Worm (Caenorhabditis elegans): Measurements from ENCODE around the gene zim-3.

The zim-3 gene

DNA sequence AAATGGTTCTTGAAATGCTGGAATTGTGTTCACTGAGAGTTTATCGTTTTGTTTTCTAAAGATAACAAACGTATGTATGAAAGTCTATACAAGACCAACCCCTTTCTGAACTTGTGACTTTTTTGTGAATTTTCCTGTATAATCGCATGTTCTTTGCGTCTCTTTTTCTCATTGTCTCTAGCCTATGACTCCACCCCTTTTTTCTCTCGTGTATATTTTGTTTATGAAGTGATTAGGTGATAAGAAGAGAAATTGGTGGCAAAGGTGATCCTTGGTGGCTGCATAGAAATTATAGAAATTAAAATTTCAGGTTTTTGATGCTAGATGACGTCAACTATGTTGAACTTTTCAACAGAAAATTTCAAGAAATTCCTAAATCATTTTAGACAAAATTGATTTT lies 13.5 kb upstream of the zim-3 start, which contains the start of gene T07G12.5:
T07G12.5 (minus strand) TSS at position 101 of the 400 bp plus-strand sequence.
- TF ChIP-seq snpc-4 (tag; optimal IDR thresholded peaks at IDR 0.05) (no peak), elt-2 (tag; optimal IDR thresholded peaks at IDR 0.05) (peak; percentile 40)

DNA sequence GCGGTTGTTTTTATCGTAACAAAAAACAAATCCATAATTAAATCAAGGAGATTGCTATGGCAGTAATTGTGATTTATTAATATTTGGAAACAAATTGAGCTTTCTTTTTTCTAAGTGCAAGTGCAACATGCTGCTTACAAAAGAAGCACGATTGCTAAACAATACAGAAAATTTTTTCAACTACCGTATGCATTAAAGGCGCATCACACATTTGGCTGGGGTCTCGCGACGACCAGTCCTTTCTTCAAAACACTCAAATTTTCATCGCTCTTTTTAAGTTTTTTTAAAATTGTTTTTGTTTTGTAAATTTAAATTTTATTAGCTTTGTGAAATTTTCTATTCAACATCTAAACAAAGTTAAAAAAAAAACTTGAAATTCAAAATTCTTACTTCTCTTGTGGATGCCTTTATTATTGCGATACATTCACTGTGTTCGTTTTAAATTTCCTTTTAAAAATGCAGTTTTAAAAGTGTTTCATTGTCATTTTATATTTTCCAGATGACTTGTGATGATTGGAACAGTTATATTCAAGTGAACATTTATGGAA lies 11.9 kb upstream of the zim-3 start, which contains the start of gene zim-1:
zim-1 (plus strand) TSS at position 498 of the 548 bp plus-strand sequence.
- TF ChIP-seq R02D3.7 (tag; optimal IDR thresholded peaks at IDR 0.05), result no peak
- TF ChIP-seq egl-27 (tag; optimal IDR thresholded peaks at IDR 0.05), result no peak
- no peak for TF ChIP-seq hmg-11 (tag; optimal IDR thresholded peaks at IDR 0.05)
- TF ChIP-seq pqm-1 (tag; optimal IDR thresholded peaks at IDR 0.05), result no peak
- no peak for TF ChIP-seq nhr-28 (tag; optimal IDR thresholded peaks at IDR 0.05)

DNA sequence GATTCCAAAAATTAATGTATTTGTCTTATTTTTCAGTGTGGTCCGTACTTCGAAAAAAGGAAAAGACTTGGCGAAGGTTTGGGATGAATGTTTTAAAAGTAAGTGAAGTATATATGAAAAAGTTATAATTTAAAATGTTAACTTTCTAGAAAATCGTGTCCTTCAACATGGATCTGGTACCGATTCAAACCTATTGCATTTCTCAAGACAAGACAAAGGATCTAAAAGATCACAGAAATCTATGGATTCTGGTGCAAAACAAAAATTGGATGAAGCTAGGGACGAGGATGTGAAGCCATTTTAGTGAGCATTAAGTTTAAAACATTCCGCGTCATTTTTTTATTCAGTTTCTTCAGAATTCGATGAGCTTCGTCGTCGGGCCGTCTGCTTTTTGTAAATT lies 3.6 kb upstream of the zim-3 start, which contains the start of gene zim-2:
zim-2 (plus strand) TSS at position 301 of the 400 bp plus-strand sequence.
- TF ChIP-seq pqm-1 (tag; optimal IDR thresholded peaks at IDR 0.05) (no peak), nhr-67 (tag; optimal IDR thresholded peaks at IDR 0.05) (no peak), nhr-25 (tag; optimal IDR thresholded peaks at IDR 0.05) (no peak), mdl-1 (tag; optimal IDR thresholded peaks at IDR 0.05) (no peak), ceh-82 (tag; optimal IDR thresholded peaks at IDR 0.05) (no peak), nhr-12 (tag; optimal IDR thresholded peaks at IDR 0.05) (no peak), ztf-4 (tag; optimal IDR thresholded peaks at IDR 0.05) (no peak), ZK546.5 (tag; optimal IDR thresholded peaks at IDR 0.05) (no peak), nhr-11 (tag; optimal IDR thresholded peaks at IDR 0.05) (no peak), fkh-2 (tag; optimal IDR thresholded peaks at IDR 0.05) (no peak), nhr-28 (tag; optimal IDR thresholded peaks at IDR 0.05) (no peak), lsy-12 (tag; optimal IDR thresholded peaks at IDR 0.05) (no peak), lin-39 (tag; optimal IDR thresholded peaks at IDR 0.05) (no peak), fos-1 (tag; optimal IDR thresholded peaks at IDR 0.05) (no peak), elt-3 (tag; optimal IDR thresholded peaks at IDR 0.05) (no peak)

DNA sequence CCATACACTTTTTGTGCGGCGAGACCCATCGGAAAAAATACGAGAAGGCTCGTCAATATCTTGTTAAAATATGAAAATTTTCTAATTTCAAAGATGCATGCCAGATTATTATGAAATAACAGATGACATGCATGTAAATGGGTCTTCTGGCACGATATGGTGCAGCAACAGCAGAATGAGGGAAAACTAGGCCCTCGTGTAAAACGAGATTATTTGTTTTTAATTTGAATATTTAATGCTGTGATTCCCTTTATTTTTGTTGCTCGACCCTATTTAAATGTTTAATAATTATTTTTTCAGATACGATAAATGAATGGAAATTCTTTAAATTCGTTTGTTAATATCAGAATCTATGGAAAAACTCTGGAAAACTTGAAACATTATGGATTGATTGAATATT lies 3.1 kb downstream of the zim-3 start, which contains the start of gene him-8:
him-8 (plus strand) TSS at position 301 of the 400 bp plus-strand sequence.
- TF ChIP-seq ZK546.5 (tag; optimal IDR thresholded peaks at IDR 0.05) (no peak), elt-2 (tag; optimal IDR thresholded peaks at IDR 0.05) (no peak), mdl-1 (tag; optimal IDR thresholded peaks at IDR 0.05) (no peak)

DNA sequence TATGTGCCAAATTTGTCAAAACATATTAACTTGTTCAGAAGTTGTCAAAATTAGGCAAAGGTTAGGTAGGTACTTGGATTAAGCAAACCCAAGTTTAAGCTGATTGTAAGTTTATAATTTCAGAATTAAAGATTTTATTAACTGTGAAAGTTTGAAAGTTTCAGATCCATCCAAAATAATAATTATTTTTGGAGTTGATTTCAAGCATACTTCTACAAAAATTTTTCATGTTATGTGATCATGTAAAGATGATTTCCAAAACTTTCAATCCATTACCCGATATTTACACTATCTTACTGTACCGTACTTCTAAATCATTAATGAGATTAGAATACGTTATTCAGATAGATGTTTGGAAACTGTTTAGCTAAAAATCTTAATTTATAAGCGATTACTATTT lies 6.1 kb downstream of the zim-3 start:
- TF ChIP-seq unc-62 (GFP tag; optimal IDR thresholded peaks at IDR 0.05), result no peak
- no peak for TF ChIP-seq fos-1 (tag; optimal IDR thresholded peaks at IDR 0.05)

DNA sequence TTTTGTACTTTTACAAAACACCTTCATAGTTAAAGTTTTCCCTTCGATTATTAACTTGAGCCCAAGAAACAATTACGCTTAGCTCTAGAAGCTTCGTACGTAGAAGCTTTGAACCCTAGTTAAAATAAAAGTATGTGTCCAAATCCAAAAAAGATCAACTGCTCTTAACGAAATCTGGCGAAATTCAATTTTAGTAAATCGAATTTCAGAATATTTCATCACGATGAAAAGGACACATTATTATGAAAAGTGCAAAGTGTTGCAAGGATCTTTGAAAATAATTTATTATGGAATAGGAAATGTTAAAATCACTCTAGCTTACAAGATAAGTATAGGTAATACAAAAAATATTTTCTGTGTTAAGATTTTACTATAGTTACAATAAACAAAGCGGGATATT lies 6.8 kb downstream of the zim-3 start:
- TF ChIP-seq lin-39 (tag; optimal IDR thresholded peaks at IDR 0.05), result no peak
- TF ChIP-seq pha-4 (tag; optimal IDR thresholded peaks at IDR 0.05), result no peak
- peak; percentile 83 for TF ChIP-seq fkh-10 (GFP tag; optimal IDR thresholded peaks at IDR 0.05)
- no peak for TF ChIP-seq zag-1 (tag; optimal IDR thresholded peaks at IDR 0.05)

DNA sequence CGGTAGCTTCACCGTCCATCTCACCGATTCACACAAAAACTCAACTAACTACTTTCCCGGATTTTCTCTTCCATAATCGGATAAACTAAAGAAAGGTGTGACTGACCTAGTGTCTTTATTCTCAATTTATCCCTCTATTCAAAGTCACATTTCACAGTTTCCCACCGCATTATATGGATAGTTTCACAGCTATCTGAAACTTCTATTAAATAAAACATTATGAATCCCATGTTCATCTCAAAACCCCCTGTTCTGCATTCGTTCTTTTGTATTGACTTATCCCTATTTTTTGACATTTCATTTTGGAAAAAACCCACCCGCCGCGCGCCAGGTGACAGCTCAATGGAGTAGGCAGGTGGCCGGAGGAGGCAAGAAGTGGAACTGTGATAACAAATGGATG lies 9.3 kb downstream of the zim-3 start:
- TF ChIP-seq lsy-12 (tag; optimal IDR thresholded peaks at IDR 0.05) (no peak), ztf-4 (tag; optimal IDR thresholded peaks at IDR 0.05) (no peak), fkh-2 (tag; optimal IDR thresholded peaks at IDR 0.05) (no peak), mdl-1 (tag; optimal IDR thresholded peaks at IDR 0.05) (no peak), nhr-12 (tag; optimal IDR thresholded peaks at IDR 0.05) (no peak), lin-39 (tag; optimal IDR thresholded peaks at IDR 0.05) (no peak), hmg-11 (tag; optimal IDR thresholded peaks at IDR 0.05) (no peak), elt-1 (tag; optimal IDR thresholded peaks at IDR 0.05) (no peak), nhr-25 (tag; optimal IDR thresholded peaks at IDR 0.05) (no peak)

DNA sequence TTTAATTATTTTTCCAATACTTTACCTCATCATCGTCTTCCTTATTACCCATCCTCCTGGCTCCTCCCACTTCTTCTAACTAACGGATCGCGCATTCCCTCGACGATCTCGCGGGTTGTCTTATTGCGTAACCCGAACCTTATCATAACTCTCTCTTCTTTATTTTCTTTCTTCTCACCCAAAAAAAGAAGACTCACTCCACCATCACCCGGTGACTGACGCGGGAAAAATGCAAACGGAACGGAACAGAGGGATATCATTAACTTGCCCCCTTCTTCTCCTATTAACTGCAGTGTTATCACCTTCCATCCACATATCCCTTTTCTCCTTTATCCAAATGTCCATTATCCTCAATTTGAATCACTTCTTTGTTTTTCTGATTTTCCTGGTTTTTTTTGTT lies 11.6 kb downstream of the zim-3 start:
- TF ChIP-seq nhr-11 (tag; optimal IDR thresholded peaks at IDR 0.05) (no peak), nhr-43 (tag; optimal IDR thresholded peaks at IDR 0.05; ENCODE audit: poor library complexity, severe bottlenecking) (peak; percentile 16), nhr-23 (tag; optimal IDR thresholded peaks at IDR 0.05) (peak; percentile 38), pqm-1 (tag; optimal IDR thresholded peaks at IDR 0.05) (no peak)
